Fruit fly (Drosophila melanogaster) whole organism, wandering third instar larva: ENCODE measurements around the gene Cad86C.

ENCODE experiments used
- Abd-B ChIP-seq: fragments of >200 bp; optimal IDR thresholded peaks from 2 replicates; lab custom pipeline; 2017; ENCODE audit warnings: missing biosample characterization, missing genetic modification characterization
- CG32264 ChIP-seq: fragments of 200-800 bp; sonication (Bioruptor generic); optimal IDR thresholded peaks from 2 replicates; lab custom pipeline; 2016; ENCODE audit warnings: missing biosample characterization, missing genetic modification characterization
- CG9705 ChIP-seq: fragments of 200-800 bp; sonication (Bioruptor generic); optimal IDR thresholded peaks from 2 replicates; lab custom pipeline; 2018; ENCODE audit warnings: missing biosample characterization, mild to moderate bottlenecking, missing genetic modification characterization
- CrebA ChIP-seq: fragments of 200-800 bp; sonication (Bioruptor generic); optimal IDR thresholded peaks from 2 replicates; lab custom pipeline; 2016; ENCODE audit warnings: missing biosample characterization, mild to moderate bottlenecking, missing genetic modification characterization, borderline replicate concordance
- Dfd ChIP-seq: fragments of >200 bp; optimal IDR thresholded peaks from 2 replicates; lab custom pipeline; 2017; ENCODE audit warnings: missing biosample characterization, missing genetic modification characterization
- Dif ChIP-seq: fragments of 200-275, 200-300 bp; sonication (Bioruptor generic); optimal IDR thresholded peaks from 2 replicates; lab custom pipeline; 2018; ENCODE audit warnings: missing biosample characterization, missing genetic modification characterization; ENCODE audit not compliant: partially characterized antibody
- GATAd ChIP-seq: sonication (Bioruptor generic); optimal IDR thresholded peaks from 2 replicates; lab custom pipeline; 2016; ENCODE audit warnings: missing biosample characterization, missing genetic modification characterization
- Hnf4 ChIP-seq: fragments of 200-800 bp; sonication (Bioruptor generic); optimal IDR thresholded peaks from 2 replicates; lab custom pipeline; 2016; ENCODE audit warnings: missing biosample characterization, mild to moderate bottlenecking, missing genetic modification characterization
- Hr83 ChIP-seq: fragments of 200-300 bp; sonication (Bioruptor generic); optimal IDR thresholded peaks from 2 replicates; lab custom pipeline; 2016; ENCODE audit warnings: missing biosample characterization, mild to moderate bottlenecking, missing genetic modification characterization, moderate library complexity; ENCODE audit not compliant: poor library complexity, severe bottlenecking
- Jra ChIP-seq: sonication (Bioruptor generic); optimal IDR thresholded peaks from 2 replicates; lab custom pipeline; 2016; ENCODE audit warnings: missing biosample characterization, missing genetic modification characterization
- Mio ChIP-seq: sonication (Bioruptor generic); optimal IDR thresholded peaks from 2 replicates; lab custom pipeline; 2016; ENCODE audit warnings: missing biosample characterization, missing genetic modification characterization
- Myc ChIP-seq: fragments of >200 bp; optimal IDR thresholded peaks from 2 replicates; lab custom pipeline; 2017
- OdsH ChIP-seq: fragments of 200-800 bp; sonication (Bioruptor generic); optimal IDR thresholded peaks from 2 replicates; lab custom pipeline; 2016; ENCODE audit warnings: missing biosample characterization, mild to moderate bottlenecking, missing genetic modification characterization
- Rel ChIP-seq, 2 experiments: fragments of 200-800 bp; sonication (Bioruptor generic) in 1 of 2; optimal IDR thresholded peaks; 2 replicates in 1 of 2; 3 replicates in 1 of 2; lab custom pipeline; 2016 to 2019; ENCODE audit warnings: mild to moderate bottlenecking in 2 of 2, missing biosample characterization in 2 of 2, missing genetic modification characterization in 2 of 2, moderate library complexity in 1 of 2
- Sp1 ChIP-seq: fragments of 200-800 bp; sonication (Bioruptor generic); optimal IDR thresholded peaks from 3 replicates; lab custom pipeline; 2019; ENCODE audit warnings: missing biosample characterization, mild to moderate bottlenecking, missing genetic modification characterization, moderate library complexity
- Vsx2 ChIP-seq: fragments of 200-300, 225-300 bp; sonication (Bioruptor generic); optimal IDR thresholded peaks from 2 replicates; lab custom pipeline; 2018; ENCODE audit warnings: missing biosample characterization, missing genetic modification characterization; ENCODE audit not compliant: partially characterized antibody
- br ChIP-seq: fragments of 200-800 bp; sonication (Bioruptor generic); optimal IDR thresholded peaks from 2 replicates; lab custom pipeline; 2016; ENCODE audit warnings: missing biosample characterization, missing genetic modification characterization
- brk ChIP-seq: fragments of 200-800 bp; sonication (Bioruptor generic); optimal IDR thresholded peaks from 2 replicates; lab custom pipeline; 2016; ENCODE audit warnings: missing biosample characterization, mild to moderate bottlenecking, missing genetic modification characterization
- dl ChIP-seq, 2 experiments: fragments of 175-275, 200-275 bp in 1 of 2; fragments of 200-275 bp in 1 of 2; sonication (Bioruptor generic); optimal IDR thresholded peaks; lab custom pipeline; 2018; ENCODE audit warnings: mild to moderate bottlenecking in 2 of 2, missing biosample characterization in 2 of 2, missing genetic modification characterization in 2 of 2, moderate library complexity in 2 of 2; ENCODE audit not compliant: partially characterized antibody in 2 of 2, insufficient read depth in 1 of 2
- dmrt93B ChIP-seq: fragments of 200-800 bp; sonication (Bioruptor generic); optimal IDR thresholded peaks from 2 replicates; lab custom pipeline; 2018; ENCODE audit warnings: missing biosample characterization, mild to moderate bottlenecking, missing genetic modification characterization
- dsf ChIP-seq: sonication (Bioruptor generic); optimal IDR thresholded peaks from 2 replicates; lab custom pipeline; 2016; ENCODE audit warnings: missing biosample characterization, missing genetic modification characterization, borderline replicate concordance
- ey ChIP-seq: fragments of 200-800 bp; sonication (Bioruptor generic); optimal IDR thresholded peaks from 2 replicates; lab custom pipeline; 2016; ENCODE audit warnings: missing biosample characterization, missing genetic modification characterization
- foxo ChIP-seq, 2 experiments: fragments of 200-800 bp; sonication (Bioruptor generic); optimal IDR thresholded peaks; 2 replicates in 1 of 2; 3 replicates in 1 of 2; lab custom pipeline; 2016 to 2017; ENCODE audit warnings: missing biosample characterization in 2 of 2, missing genetic modification characterization in 2 of 2
- fru ChIP-seq: fragments of 200-800 bp; sonication (Bioruptor generic); optimal IDR thresholded peaks from 3 replicates; lab custom pipeline; 2016; ENCODE audit warnings: missing biosample characterization, mild to moderate bottlenecking, missing genetic modification characterization
- h ChIP-seq: fragments of 200-800 bp; sonication (Bioruptor generic); optimal IDR thresholded peaks from 3 replicates; lab custom pipeline; 2016; ENCODE audit warnings: missing biosample characterization, mild to moderate bottlenecking, missing genetic modification characterization
- jim ChIP-seq: fragments of 175-275, 200-325 bp; sonication (Bioruptor generic); optimal IDR thresholded peaks from 2 replicates; lab custom pipeline; 2016; ENCODE audit warnings: missing biosample characterization, mild to moderate bottlenecking, missing genetic modification characterization
- lola ChIP-seq: fragments of >200 bp; optimal IDR thresholded peaks from 2 replicates; lab custom pipeline; 2017; ENCODE audit warnings: missing biosample characterization, missing genetic modification characterization
- pan ChIP-seq: fragments of >200 bp; optimal IDR thresholded peaks from 2 replicates; lab custom pipeline; 2017
- psq ChIP-seq: fragments of 200-800 bp; sonication (Bioruptor generic); optimal IDR thresholded peaks from 3 replicates; lab custom pipeline; 2017; ENCODE audit warnings: missing biosample characterization, mild to moderate bottlenecking, missing genetic modification characterization, moderate library complexity
- rgr ChIP-seq: fragments of 200-800 bp; sonication (Bioruptor generic); optimal IDR thresholded peaks from 3 replicates; lab custom pipeline; 2016; ENCODE audit warnings: missing biosample characterization, mild to moderate bottlenecking, missing genetic modification characterization
- sage ChIP-seq: fragments of 200-800 bp; sonication (Bioruptor generic); optimal IDR thresholded peaks from 2 replicates; lab custom pipeline; 2016; ENCODE audit warnings: missing biosample characterization, mild to moderate bottlenecking, missing genetic modification characterization
- sv ChIP-seq: fragments of 200-800 bp; sonication (Bioruptor generic); optimal IDR thresholded peaks from 3 replicates; lab custom pipeline; 2016; ENCODE audit warnings: missing biosample characterization, missing genetic modification characterization
- usp ChIP-seq: fragments of >200 bp; optimal IDR thresholded peaks from 2 replicates; lab custom pipeline; 2017; ENCODE audit warnings: missing biosample characterization, missing genetic modification characterization
- woc ChIP-seq: sonication (Bioruptor generic); optimal IDR thresholded peaks from 2 replicates; lab custom pipeline; 2016; ENCODE audit warnings: missing biosample characterization, mild to moderate bottlenecking, missing genetic modification characterization

The Cad86C gene

DNA sequence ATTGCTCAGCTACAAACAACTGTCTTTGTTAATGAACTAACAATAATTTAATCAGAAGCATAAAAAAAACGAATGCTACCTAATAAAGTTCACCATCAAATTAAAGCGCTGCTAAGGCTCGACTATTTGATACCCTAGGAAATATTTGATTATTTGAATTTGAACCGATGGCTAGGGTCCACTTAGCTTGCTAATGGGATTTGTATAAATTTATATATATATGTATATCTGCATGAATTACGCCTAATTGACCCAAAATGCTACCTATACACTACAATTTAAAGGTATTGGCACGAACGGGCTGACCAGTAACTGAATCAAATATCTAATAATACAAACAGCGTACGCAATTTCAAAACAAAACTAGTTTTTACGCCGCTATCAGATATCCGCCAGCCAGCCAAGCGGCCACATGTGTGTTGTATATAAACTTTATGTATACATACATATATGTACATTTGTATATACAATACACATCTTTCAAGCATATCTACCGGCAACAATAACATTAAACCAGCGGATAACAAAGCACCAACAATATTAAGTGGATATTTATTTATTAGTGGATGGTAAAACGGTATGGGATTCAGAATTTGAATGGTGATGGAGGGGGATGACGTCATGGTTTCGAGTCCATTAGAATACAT lies 57.3 kb downstream of the Cad86C start:
- TF ChIP-seq sv (GFP tag; lab: Kevin White, UChicago), result peak; percentile 0
- TF ChIP-seq h (GFP tag; lab: Kevin White, UChicago), result peak; percentile 18
- TF ChIP-seq ey, result no peak
- TF ChIP-seq psq, result no peak
- TF ChIP-seq Dif (GFP tag; lab: Kevin White, UChicago), result no peak
- TF ChIP-seq foxo (GFP tag; optimal IDR thresholded peaks at IDR 0.05; lab: Kevin White, UChicago), result peak in 1 of 2 experiments; percentile 20
- TF ChIP-seq lola (GFP tag; lab: Kevin White, UChicago), result no peak
- TF ChIP-seq rgr (GFP tag; lab: Kevin White, UChicago), result no peak
- no peak for TF ChIP-seq GATAd (GFP tag; lab: Kevin White, UChicago)
- TF ChIP-seq sage (GFP tag; lab: Kevin White, UChicago), result no peak

DNA sequence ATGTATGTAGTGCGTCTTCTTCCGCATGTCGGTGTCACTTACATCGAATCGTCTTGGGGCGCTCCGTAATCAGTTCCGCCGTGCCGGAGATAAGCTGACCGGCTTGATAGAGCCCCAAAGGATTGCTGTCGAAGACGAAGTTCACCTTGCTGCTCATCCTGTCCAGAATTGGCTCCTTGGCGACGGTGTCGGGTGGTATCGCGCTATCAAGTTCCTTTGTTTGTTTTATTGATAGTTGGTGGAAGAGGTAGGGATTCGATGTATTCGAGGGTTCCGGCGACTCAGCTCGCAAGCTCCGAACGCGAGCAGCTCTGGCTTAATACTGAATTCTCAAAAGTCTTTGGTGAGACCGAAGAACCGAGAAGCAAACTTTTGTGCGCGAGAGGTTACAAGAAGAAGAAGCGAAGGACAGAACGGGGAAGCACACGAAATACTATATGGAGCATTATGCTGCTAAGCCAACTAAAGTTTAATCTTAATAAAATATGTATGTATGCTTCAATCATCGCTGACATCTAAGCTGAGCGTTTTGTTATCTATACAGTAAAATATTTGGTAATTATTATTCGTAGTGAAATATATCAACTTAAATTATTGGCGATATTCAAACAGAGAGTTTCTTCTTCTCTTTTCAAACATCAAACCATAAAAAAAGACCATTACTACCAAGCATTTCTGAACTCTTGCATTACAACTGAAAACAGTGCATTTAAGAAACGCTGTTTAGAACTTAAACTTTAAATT lies 58.0 kb downstream of the Cad86C start, which contains the start of gene CG14696:
Gene CG14696 (minus strand): TSS at position 324 of the 744 bp plus-strand sequence.
- TF ChIP-seq psq, result no peak
- no peak for TF ChIP-seq dsf (GFP tag; lab: Kevin White, UChicago)
- TF ChIP-seq Rel (GFP tag; optimal IDR thresholded peaks at IDR 0.05; lab: Kevin White, UChicago), result no peak
- peak; percentile 97 for TF ChIP-seq Rel (tag; optimal IDR thresholded peaks at IDR 0.05; lab: Kevin White, UChicago)
- no peak for TF ChIP-seq br

DNA sequence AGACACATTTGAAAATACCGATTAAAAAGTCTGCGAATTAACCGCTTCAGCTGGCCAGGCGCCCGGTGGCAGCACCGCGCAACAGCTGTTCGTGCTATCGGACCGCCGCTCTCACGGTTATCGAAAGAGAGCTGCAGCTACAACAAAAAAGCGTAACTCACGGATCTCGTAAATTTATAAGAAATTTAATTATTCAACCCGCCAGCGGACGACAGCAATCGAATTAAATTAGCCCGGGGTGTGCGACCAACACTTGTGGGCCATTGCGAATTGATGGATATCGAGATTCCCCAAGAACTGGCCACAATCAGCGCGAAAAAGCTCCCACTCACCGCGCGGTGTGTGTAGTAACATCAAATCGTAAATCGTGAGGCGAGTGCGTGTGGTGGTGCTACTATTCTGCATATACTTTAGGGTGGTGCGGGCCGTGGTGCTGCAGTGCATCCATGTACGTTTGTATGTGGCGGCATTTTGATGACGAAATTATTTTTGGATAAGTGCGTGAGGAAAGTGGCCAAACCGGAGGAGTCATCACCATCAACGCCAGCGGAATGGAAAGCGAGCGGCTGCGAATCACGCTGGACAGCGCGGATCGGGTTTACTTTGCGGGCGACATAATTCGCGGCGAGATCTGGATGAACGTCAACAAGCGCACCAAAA lies 58.7 kb downstream of the Cad86C start, which contains the start of gene Leash:
Gene Leash (plus strand): TSS at position 119 of the 660 bp plus-strand sequence.
- TF ChIP-seq Sp1 (GFP tag; lab: Kevin White, UChicago), result peak; percentile 10
- TF ChIP-seq OdsH (GFP tag; lab: Kevin White, UChicago), result peak; percentile 13
- TF ChIP-seq Abd-B (GFP tag; lab: Kevin White, UChicago), result no peak
- TF ChIP-seq CG9705 (GFP tag; lab: Kevin White, UChicago), result no peak

dm6 chr3R:10886462-10887315 lies 59.8 kb downstream of the Cad86C start:
- TF ChIP-seq CG9705 (GFP tag; lab: Kevin White, UChicago) (peak; percentile 71), Hnf4 (GFP tag; lab: Kevin White, UChicago) (peak; percentile 88), fru (GFP tag; lab: Kevin White, UChicago) (peak; percentile 96), psq (peak; percentile 93), woc (GFP tag; lab: Kevin White, UChicago) (peak; percentile 97), CrebA (no peak), Jra (GFP tag; lab: Kevin White, UChicago) (peak; percentile 84), brk (GFP tag; lab: Kevin White, UChicago) (peak; percentile 90), Sp1 (GFP tag; lab: Kevin White, UChicago) (peak; percentile 94), Abd-B (GFP tag; lab: Kevin White, UChicago) (no peak), dl (GFP tag; optimal IDR thresholded peaks at IDR 0.05; lab: Kevin White, UChicago; ENCODE audit: insufficient read depth in 1 of 2, partially characterized antibody in 2 of 2) (peak; percentile 11 to 66), rgr (GFP tag; lab: Kevin White, UChicago) (peak; percentile 94), Dif (GFP tag; lab: Kevin White, UChicago) (peak; percentile 69), jim (GFP tag; lab: Kevin White, UChicago) (no peak), CG32264 (GFP tag; lab: Kevin White, UChicago) (peak; percentile 71), dsf (GFP tag; lab: Kevin White, UChicago) (peak; percentile 59), Dfd (GFP tag; lab: Kevin White, UChicago) (no peak), Rel (GFP tag; optimal IDR thresholded peaks at IDR 0.05; lab: Kevin White, UChicago) (no peak), Rel (tag; optimal IDR thresholded peaks at IDR 0.05; lab: Kevin White, UChicago) (peak; percentile 23), usp (GFP tag; lab: Kevin White, UChicago) (no peak), dmrt93B (GFP tag; lab: Kevin White, UChicago) (peak; percentile 79), OdsH (GFP tag; lab: Kevin White, UChicago) (peak; percentile 96), ey (peak; percentile 95), sv (GFP tag; lab: Kevin White, UChicago) (peak; percentile 83), Vsx2 (GFP tag; lab: Kevin White, UChicago) (peak; percentile 51), Mio (peak; percentile 49), foxo (GFP tag; optimal IDR thresholded peaks at IDR 0.05; lab: Kevin White, UChicago) (peak; percentile 47 to 97), GATAd (GFP tag; lab: Kevin White, UChicago) (no peak), Myc (lab: Kevin White, UChicago) (no peak), Hr83 (GFP tag; lab: Kevin White, UChicago) (peak; percentile 3), sage (GFP tag; lab: Kevin White, UChicago) (peak; percentile 78), br (peak; percentile 93), h (GFP tag; lab: Kevin White, UChicago) (peak; percentile 96), pan (lab: Kevin White, UChicago) (no peak)
